Fruit fly (Drosophila melanogaster): ENCODE measurements around the gene XNP.

The XNP gene

DNA sequence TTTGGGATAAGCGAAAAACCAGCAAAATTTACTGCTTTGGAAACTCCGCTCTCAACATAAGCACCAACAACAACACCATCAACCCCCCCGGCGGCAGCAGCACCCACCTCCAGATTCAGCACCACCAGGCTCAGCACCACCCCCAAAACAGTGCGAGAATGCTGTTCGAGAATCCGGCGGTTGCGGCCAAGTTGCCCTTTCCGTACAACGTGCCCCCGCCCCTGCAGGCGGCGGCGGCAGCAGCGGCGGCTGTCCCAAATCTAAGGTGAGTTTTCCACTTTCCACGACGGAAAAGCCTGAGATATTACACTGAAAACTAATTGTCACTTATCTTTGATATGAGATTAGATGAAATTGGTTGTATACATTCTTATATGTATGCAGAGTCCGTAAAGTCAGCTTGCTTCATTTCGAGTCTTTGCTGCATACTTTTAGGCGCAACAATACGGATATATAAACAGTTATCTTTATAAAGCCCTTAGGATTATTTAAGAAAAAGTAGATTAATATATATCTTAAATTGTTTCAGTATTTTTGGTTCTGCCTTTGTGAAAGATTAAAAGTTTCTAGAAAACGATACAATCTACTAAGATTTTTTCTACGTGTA, 36.9 kb upstream of the XNP start (continued):
- TF ChIP-seq CG8388 (GFP tag; optimal IDR thresholded peaks at IDR 0.05) (peak; percentile 25), Blimp-1 (GFP tag; optimal IDR thresholded peaks at IDR 0.05) (peak; percentile 55), CG13775 (GFP tag; optimal IDR thresholded peaks at IDR 0.05) (peak; percentile 5), grau (tag; optimal IDR thresholded peaks at IDR 0.05) (peak; percentile 44), ap (GFP tag; IDR thresholded peaks at IDR 0.05) (no peak), CG31441 (GFP tag; IDR thresholded peaks at IDR 0.05) (peak; percentile 60), chn (GFP tag; optimal IDR thresholded peaks at IDR 0.05) (peak; percentile 21), gsb-n (tag; optimal IDR thresholded peaks at IDR 0.05) (no peak), nmo (GFP tag; optimal IDR thresholded peaks at IDR 0.05) (peak; percentile 55), Xbp1 (GFP tag; optimal IDR thresholded peaks at IDR 0.05) (peak; percentile 12), CG1602 (GFP tag; optimal IDR thresholded peaks at IDR 0.05) (peak; percentile 12), CHES-1-like (GFP tag; optimal IDR thresholded peaks at IDR 0.05) (no peak), wor (GFP tag; IDR thresholded peaks at IDR 0.05) (peak; percentile 22; the same call in 1 of the 2 replicates)

DNA sequence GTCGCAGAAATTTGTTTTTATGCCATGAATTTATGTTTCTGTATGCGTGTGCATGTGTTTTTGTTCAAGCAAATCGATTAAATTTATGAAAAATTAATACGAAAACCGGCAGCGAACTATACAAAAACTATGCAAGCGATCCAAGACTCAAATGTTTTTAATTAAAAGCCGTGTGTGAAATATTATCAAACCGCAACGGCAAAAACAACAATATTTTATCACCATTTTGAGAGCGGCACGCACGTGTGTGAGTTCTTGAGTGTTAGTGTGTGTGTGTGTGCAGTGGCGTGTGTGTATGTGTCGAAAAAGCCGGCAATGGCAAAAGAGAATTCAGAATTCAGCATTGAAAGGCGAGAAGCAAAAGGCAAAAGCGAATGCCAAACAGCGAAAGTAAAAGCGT, 36.0 kb upstream of the XNP start:
- TF ChIP-seq CG32767 (GFP tag; IDR thresholded peaks at IDR 0.05) (0 out of 2 replicates have a peak, but pooled peaks have one; percentile 28), cg (GFP tag; optimal IDR thresholded peaks at IDR 0.05) (peak; percentile 60), Med (GFP tag) (peak; percentile 49), al (GFP tag; IDR thresholded peaks at IDR 0.05) (no peak)

DNA sequence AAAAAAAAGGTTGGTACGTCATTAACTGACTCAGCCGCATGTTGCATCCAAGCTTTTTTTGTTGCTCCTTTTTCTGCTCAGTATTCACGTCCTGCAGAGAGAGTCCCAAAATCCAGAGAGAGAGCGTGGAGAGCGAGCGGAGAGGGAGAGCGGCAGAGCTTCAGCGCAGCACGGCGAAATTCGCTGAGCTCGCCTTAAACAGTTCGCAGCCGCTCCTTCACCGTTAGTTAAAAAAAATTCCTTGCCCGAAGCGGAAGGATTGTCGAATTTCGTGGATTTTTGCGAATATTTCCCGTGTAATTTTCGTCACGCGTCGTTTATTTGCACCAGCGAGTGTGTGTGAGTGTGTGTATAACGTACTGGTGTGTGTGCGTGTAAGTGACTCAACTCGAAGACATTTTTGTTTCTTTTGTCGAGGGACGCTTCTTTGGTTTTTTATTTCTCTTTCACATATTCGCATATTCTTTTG, 35.5 kb upstream of the XNP start:
- TF ChIP-seq abd-A (tag; optimal IDR thresholded peaks at IDR 0.05) (peak; percentile 43), CG31224 (GFP tag; IDR thresholded peaks at IDR 0.05) (0 out of 2 replicates have a peak, but pooled peaks have one; percentile 6), tin (GFP tag; optimal IDR thresholded peaks at IDR 0.05) (no peak), Trl (optimal IDR thresholded peaks at IDR 0.05) (peak; percentile 80 to 83), Trl (GFP tag; optimal IDR thresholded peaks at IDR 0.05) (peak; percentile 5), Drgx (GFP tag; IDR thresholded peaks at IDR 0.05) (0 out of 2 replicates have a peak, but pooled peaks have one; percentile 16), nom (GFP tag; optimal IDR thresholded peaks at IDR 0.05) (peak; percentile 37), chn (GFP tag; optimal IDR thresholded peaks at IDR 0.05) (no peak), CG12391 (tag; optimal IDR thresholded peaks at IDR 0.05) (no peak), Ssrp (tag; optimal IDR thresholded peaks at IDR 0.05) (no peak), CG11247 (GFP tag; IDR thresholded peaks at IDR 0.05) (no peak), chm (GFP tag; IDR thresholded peaks at IDR 0.05) (0 out of 2 replicates have a peak, but pooled peaks have one; percentile 29), Dref (GFP tag; IDR thresholded peaks at IDR 0.05) (no peak), Neu2 (GFP tag; optimal IDR thresholded peaks at IDR 0.05; ENCODE audit: borderline replicate concordance) (no peak), CG9932 (GFP tag; IDR thresholded peaks at IDR 0.05) (0 out of 2 replicates have a peak, but pooled peaks have one; percentile 8), Jarid2 (GFP tag; optimal IDR thresholded peaks at IDR 0.05) (peak; percentile 73), CG12942 (GFP tag; optimal IDR thresholded peaks at IDR 0.05) (no peak), pros (GFP tag; optimal IDR thresholded peaks at IDR 0.05) (peak; percentile 13), CG13775 (GFP tag; optimal IDR thresholded peaks at IDR 0.05) (no peak), Lim3 (GFP tag; IDR thresholded peaks at IDR 0.05) (no peak), Deaf1 (tag; optimal IDR thresholded peaks at IDR 0.05) (peak; percentile 21), CG9609 (GFP tag; optimal IDR thresholded peaks at IDR 0.05) (no peak), bsh (GFP tag; optimal IDR thresholded peaks at IDR 0.05) (peak in 1 of 2 experiments; percentile 42), sqz (GFP tag; optimal IDR thresholded peaks at IDR 0.05) (peak; percentile 65), Med (GFP tag) (no peak)

Measured in whole organism, embryonic.